Worm (Caenorhabditis elegans): ENCODE measurements around the gene F57B9.1.

Gene F57B9.1

ce11 chrIII:6992496-6992895, 30.6 kb downstream of the F57B9.1 start:
- no peak for TF ChIP-seq efl-1 (optimal IDR thresholded peaks at IDR 0.05)
- TF ChIP-seq efl-1 (GFP tag; optimal IDR thresholded peaks at IDR 0.05 in 1 of 2), result peak in 1 of 2 experiments; percentile 21
- TF ChIP-seq snpc-4 (tag; optimal IDR thresholded peaks at IDR 0.05), result no peak

DNA sequence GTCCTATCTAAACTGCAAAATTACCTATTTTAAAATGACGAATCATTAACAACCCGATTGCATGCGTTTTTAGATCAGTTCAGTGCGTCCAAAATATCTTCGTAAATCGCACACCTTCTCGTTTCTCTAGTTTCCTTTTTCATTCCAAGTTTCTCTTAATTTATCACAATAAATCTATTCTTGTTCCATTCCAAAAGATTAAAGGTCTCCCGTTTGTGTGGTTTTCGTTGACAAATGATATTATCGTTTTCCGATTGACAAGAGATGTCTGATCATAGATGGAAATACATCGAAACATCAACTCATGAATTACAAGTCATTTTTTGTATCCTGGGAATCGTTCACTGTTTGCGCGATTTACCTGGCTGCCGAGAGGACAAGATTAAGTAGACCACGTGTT, 31.3 kb downstream of the F57B9.1 start:
- TF ChIP-seq tbx-2 (tag; optimal IDR thresholded peaks at IDR 0.05), result peak; percentile 18
- no peak for TF ChIP-seq nhr-84 (tag; optimal IDR thresholded peaks at IDR 0.05)
- no peak for TF ChIP-seq mdl-1 (tag; optimal IDR thresholded peaks at IDR 0.05)
- TF ChIP-seq zip-4 (GFP tag; optimal IDR thresholded peaks at IDR 0.05), result no peak
- TF ChIP-seq aha-1 (tag; optimal IDR thresholded peaks at IDR 0.05), result no peak
- TF ChIP-seq mep-1 (tag; optimal IDR thresholded peaks at IDR 0.05), result no peak
- no peak for TF ChIP-seq unc-30 (tag; optimal IDR thresholded peaks at IDR 0.05)
- peak; percentile 81 for TF ChIP-seq blmp-1 (tag; optimal IDR thresholded peaks at IDR 0.05)
- TF ChIP-seq isw-1 (GFP tag; IDR thresholded peaks at IDR 0.05), result no peak
- peak in 3 of 6 experiments; percentile 34 to 45 (median 35) for TF ChIP-seq elt-3 (tag; optimal IDR thresholded peaks at IDR 0.05)
- TF ChIP-seq unc-86 (tag; optimal IDR thresholded peaks at IDR 0.05), result no peak
- TF ChIP-seq elt-2 (tag; optimal IDR thresholded peaks at IDR 0.05), result no peak
- peak in 1 of 2 experiments; percentile 23 for TF ChIP-seq lsy-2 (tag; optimal IDR thresholded peaks at IDR 0.05)
- TF ChIP-seq grh-1 (GFP tag; IDR thresholded peaks at IDR 0.05), result no peak
- no peak for TF ChIP-seq hlh-17 (GFP tag; optimal IDR thresholded peaks at IDR 0.05; ENCODE audit: borderline replicate concordance)
- TF ChIP-seq fkh-10 (GFP tag; optimal IDR thresholded peaks at IDR 0.05), result no peak
- no peak for TF ChIP-seq efl-1 (optimal IDR thresholded peaks at IDR 0.05)
- TF ChIP-seq efl-1 (GFP tag; optimal IDR thresholded peaks at IDR 0.05 in 1 of 2), result no peak
- TF ChIP-seq unc-62 (GFP tag; optimal IDR thresholded peaks at IDR 0.05), result no peak
- peak; percentile 25 for TF ChIP-seq nhr-85 (tag)
- TF ChIP-seq nhr-47 (tag; optimal IDR thresholded peaks at IDR 0.05), result no peak
- no peak for TF ChIP-seq nhr-237 (tag; optimal IDR thresholded peaks at IDR 0.05)
- TF ChIP-seq aly-2 (tag; optimal IDR thresholded peaks at IDR 0.05), result no peak
- no peak for TF ChIP-seq fkh-8 (tag; optimal IDR thresholded peaks at IDR 0.05)
- no peak for TF ChIP-seq zag-1 (tag; optimal IDR thresholded peaks at IDR 0.05)
- no peak for TF ChIP-seq lin-35 (GFP tag; optimal IDR thresholded peaks at IDR 0.05)
- no peak for TF ChIP-seq ces-1 (GFP tag; optimal IDR thresholded peaks at IDR 0.05)
- TF ChIP-seq C16A3.4 (tag; optimal IDR thresholded peaks at IDR 0.05), result no peak
- TF ChIP-seq ceh-82 (tag; optimal IDR thresholded peaks at IDR 0.05), result no peak
- TF ChIP-seq sptf-1 (tag; optimal IDR thresholded peaks at IDR 0.05), result no peak
- TF ChIP-seq C34B4.2 (tag; optimal IDR thresholded peaks at IDR 0.05), result no peak
- TF ChIP-seq hpl-2 (GFP tag; optimal IDR thresholded peaks at IDR 0.05), result no peak
- TF ChIP-seq nhr-20 (tag; optimal IDR thresholded peaks at IDR 0.05), result peak; percentile 21
- no peak for TF ChIP-seq skn-1 (tag; optimal IDR thresholded peaks at IDR 0.05)
- TF ChIP-seq nhr-77 (tag; optimal IDR thresholded peaks at IDR 0.05), result no peak
- TF ChIP-seq fkh-4 (tag; optimal IDR thresholded peaks at IDR 0.05; ENCODE audit: borderline replicate concordance), result no peak
- TF ChIP-seq sup-37 (GFP tag; optimal IDR thresholded peaks at IDR 0.05), result no peak
- no peak for TF ChIP-seq ceh-90 (tag; optimal IDR thresholded peaks at IDR 0.05)
- TF ChIP-seq nhr-12 (tag; optimal IDR thresholded peaks at IDR 0.05), result no peak
- no peak for TF ChIP-seq fos-1 (tag; optimal IDR thresholded peaks at IDR 0.05)
- no peak for TF ChIP-seq lin-13 (GFP tag; optimal IDR thresholded peaks at IDR 0.05)
- no peak for TF ChIP-seq xbp-1 (tag; optimal IDR thresholded peaks at IDR 0.05)
- peak; percentile 26; the same call in 1 of the 2 replicates for TF ChIP-seq nhr-19 (GFP tag; conservative IDR thresholded peaks at IDR 0.05)
- TF ChIP-seq ceh-88 (GFP tag; IDR thresholded peaks at IDR 0.05), result no peak
- peak; percentile 47 for TF ChIP-seq lin-14 (GFP tag; optimal IDR thresholded peaks at IDR 0.05)
- no peak for TF ChIP-seq egl-27 (tag; optimal IDR thresholded peaks at IDR 0.05)
- no peak for TF ChIP-seq F16B12.6 (tag; optimal IDR thresholded peaks at IDR 0.05)
- TF ChIP-seq nhr-71 (tag; optimal IDR thresholded peaks at IDR 0.05), result peak; percentile 19
- TF ChIP-seq vab-15 (tag; optimal IDR thresholded peaks at IDR 0.05), result no peak
- TF ChIP-seq swsn-7 (tag; optimal IDR thresholded peaks at IDR 0.05), result no peak
- TF ChIP-seq snu-23 (GFP tag; optimal IDR thresholded peaks at IDR 0.05), result peak; percentile 11
- TF ChIP-seq ztf-4 (tag; optimal IDR thresholded peaks at IDR 0.05), result no peak

Data from whole organism, L1 larva.